Fruit fly (Drosophila melanogaster) Kc167 (cell line): ENCODE results near the gene Ance.

Experiments used
- Myc ChIP-seq: fragments of >200 bp; optimal IDR thresholded peaks from 2 replicates; lab custom pipeline; 2017; ENCODE audit warnings: missing external identifiers
- Sin3A ChIP-seq: fragments of >200 bp; optimal IDR thresholded peaks from 2 replicates; lab custom pipeline; 2018; ENCODE audit warnings: missing external identifiers
- h ChIP-seq: fragments of >200 bp; optimal IDR thresholded peaks from 3 replicates; lab custom pipeline; 2018; ENCODE audit warnings: missing external identifiers
- psq ChIP-seq: fragments of >200 bp; optimal IDR thresholded peaks from 2 replicates; lab custom pipeline; 2017; ENCODE audit warnings: missing external identifiers
- ttk ChIP-seq: sonication (Bioruptor generic); optimal IDR thresholded peaks from 2 replicates; lab custom pipeline; 2017; ENCODE audit warnings: missing external identifiers

DNA sequence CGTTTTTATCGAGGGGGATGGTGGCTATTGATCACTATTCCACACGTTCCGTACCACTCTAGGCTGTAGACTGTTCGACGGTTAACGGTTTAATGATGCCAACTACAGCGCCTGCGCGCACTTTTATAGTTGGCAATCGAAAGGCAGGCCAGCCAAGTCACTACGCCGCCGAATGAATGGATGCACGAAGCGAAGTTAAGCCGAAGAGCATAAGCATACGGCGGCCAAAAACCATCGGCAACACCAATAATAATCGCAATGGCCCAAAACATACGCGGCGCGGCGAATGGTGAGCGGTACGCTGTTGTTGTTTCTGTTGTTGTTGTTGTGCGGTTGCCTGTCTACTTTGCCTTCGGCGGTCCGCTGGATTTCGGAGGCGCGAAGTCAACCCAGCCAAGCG lies 18.0 kb downstream of the Ance start, which contains the start of gene Vajk1:
- TF ChIP-seq ttk (lab: Kevin White, UChicago) (no peak), Myc (lab: Kevin White, UChicago) (no peak), psq (no peak), Sin3A (lab: Kevin White, UChicago) (no peak), h (lab: Kevin White, UChicago) (no peak)
